Worm (Caenorhabditis elegans): Measurements from ENCODE around the gene D2096.7.

DNA sequence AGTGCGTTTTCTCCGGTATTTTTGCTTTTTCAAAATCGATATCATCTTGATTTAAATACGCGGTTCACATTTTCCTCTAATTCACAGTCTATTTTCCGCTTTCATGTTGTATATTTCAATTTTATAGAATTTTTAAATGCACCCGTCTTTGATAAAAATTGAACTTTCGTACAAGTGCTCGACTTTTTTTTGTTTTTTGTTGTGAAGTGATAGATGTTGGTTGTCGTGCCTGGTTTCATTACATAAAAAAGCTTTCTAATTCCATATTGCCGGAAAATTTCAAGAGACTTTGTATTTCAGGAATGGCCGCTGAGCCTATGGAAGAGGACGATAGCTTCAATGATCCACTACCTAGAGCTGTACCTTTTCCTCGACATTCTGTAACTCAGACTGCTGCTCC, 14.3 kb downstream of the D2096.7 start, which contains the start of gene D2096.12:
- no peak for TF ChIP-seq F49E8.2 (tag; optimal IDR thresholded peaks at IDR 0.05; ENCODE audit: borderline replicate concordance)
- no peak for TF ChIP-seq ceh-82 (tag; optimal IDR thresholded peaks at IDR 0.05)
- no peak for TF ChIP-seq unc-62 (GFP tag; optimal IDR thresholded peaks at IDR 0.05 in 1 of 2)
- TF ChIP-seq unc-62 (tag; optimal IDR thresholded peaks at IDR 0.05), result no peak
- TF ChIP-seq unc-39 (tag; optimal IDR thresholded peaks at IDR 0.05), result no peak
- no peak for TF ChIP-seq ceh-44 (GFP tag; IDR thresholded peaks at IDR 0.05)
